Worm (Caenorhabditis elegans) whole organism, L3 larva: ENCODE data around the gene str-247.

ENCODE experiments used
- aly-2 ChIP-seq: fragments of 150-350 bp; optimal IDR thresholded peaks from 2 replicates; lab custom pipeline; 2014; ENCODE audit warnings: missing biosample characterization, missing genetic modification characterization
- ceh-16 ChIP-seq: sonication (generic microtip); optimal IDR thresholded peaks from 2 replicates; lab custom pipeline; 2017; ENCODE audit warnings: missing biosample characterization, missing genetic modification characterization
- skn-1 ChIP-seq: fragments of 150-350 bp; optimal IDR thresholded peaks from 2 replicates; lab custom pipeline; 2014; ENCODE audit warnings: missing biosample characterization, missing genetic modification characterization
- unc-62 ChIP-seq: fragments of 150-350 bp; sonication (generic microtip); optimal IDR thresholded peaks from 4 replicates; lab custom pipeline; 2014; ENCODE audit warnings: missing biosample characterization, missing genetic modification reagents, missing genetic modification characterization
- zag-1 ChIP-seq: fragments of 150-350 bp; optimal IDR thresholded peaks from 2 replicates; lab custom pipeline; 2014; ENCODE audit warnings: missing biosample characterization, missing genetic modification characterization

ce11 chrV:3929099-3929498, 24.7 kb upstream of the str-247 start, which contains the start of gene srx-64:
- TF ChIP-seq unc-62 (GFP tag; lab: Kevin White, UChicago) (no peak), ceh-16 (tag; lab: Kevin White, UChicago) (no peak), zag-1 (no peak), aly-2 (tag; lab: Kevin White, UChicago) (no peak), skn-1 (tag; lab: Kevin White, UChicago) (no peak)
